Worm (Caenorhabditis elegans) whole organism, midembryonic: ENCODE data around the gene H32C10.1.

Experiments used
- T22C8.4 ChIP-seq: fragments of 200-800 bp; sonication (Bioruptor generic); IDR thresholded peaks from 2 replicates; pipeline ENCODE4 v1.3.6; 2022; ENCODE audit warnings: missing genetic modification characterization, missing compliant biosample characterization
- cog-1 ChIP-seq: sonication (generic microtip); optimal IDR thresholded peaks from 2 replicates; lab custom pipeline; 2016; ENCODE audit warnings: missing genetic modification characterization, missing compliant biosample characterization
- flt-1 ChIP-seq: fragments of 200-800 bp; sonication (Bioruptor generic); IDR thresholded peaks from 2 replicates; pipeline ENCODE4 v1.3.6; 2022; ENCODE audit warnings: missing genetic modification characterization, missing compliant biosample characterization
- klf-2 ChIP-seq: fragments of 200-800 bp; sonication (Bioruptor generic); conservative IDR thresholded peaks from 2 replicates; pipeline ENCODE4 v1.3.6; 2022; ENCODE audit warnings: missing genetic modification reagents, missing genetic modification characterization, missing compliant biosample characterization
- med-1 ChIP-seq: sonication (generic microtip); optimal IDR thresholded peaks from 2 replicates; lab custom pipeline; 2017; ENCODE audit warnings: missing genetic modification characterization, mild to moderate bottlenecking, missing compliant biosample characterization, antibody characterized with exemption, missing genetic modification reagents; ENCODE audit not compliant: insufficient read depth
- ref-1 ChIP-seq: fragments of 200-800 bp; sonication (Bioruptor generic); conservative IDR thresholded peaks from 2 replicates; pipeline ENCODE4 v1.3.6; 2022; ENCODE audit warnings: missing genetic modification reagents, missing genetic modification characterization, missing compliant biosample characterization
- tab-1 ChIP-seq: fragments of 200-800 bp; sonication (Bioruptor generic); IDR thresholded peaks from 2 replicates; pipeline ENCODE4 v1.3.6; 2022; ENCODE audit warnings: missing genetic modification characterization, missing compliant biosample characterization
- ztf-23 ChIP-seq: fragments of 200-800 bp; sonication (Bioruptor generic); IDR thresholded peaks from 2 replicates; pipeline ENCODE4 v1.3.6; 2022; ENCODE audit warnings: missing genetic modification reagents, missing genetic modification characterization, missing compliant biosample characterization
- ztf-29 ChIP-seq: fragments of 200-800 bp; sonication (Bioruptor generic); IDR thresholded peaks from 2 replicates; pipeline ENCODE4 v1.3.6; 2022; ENCODE audit warnings: missing genetic modification reagents, missing genetic modification characterization, missing compliant biosample characterization

Gene H32C10.1

DNA sequence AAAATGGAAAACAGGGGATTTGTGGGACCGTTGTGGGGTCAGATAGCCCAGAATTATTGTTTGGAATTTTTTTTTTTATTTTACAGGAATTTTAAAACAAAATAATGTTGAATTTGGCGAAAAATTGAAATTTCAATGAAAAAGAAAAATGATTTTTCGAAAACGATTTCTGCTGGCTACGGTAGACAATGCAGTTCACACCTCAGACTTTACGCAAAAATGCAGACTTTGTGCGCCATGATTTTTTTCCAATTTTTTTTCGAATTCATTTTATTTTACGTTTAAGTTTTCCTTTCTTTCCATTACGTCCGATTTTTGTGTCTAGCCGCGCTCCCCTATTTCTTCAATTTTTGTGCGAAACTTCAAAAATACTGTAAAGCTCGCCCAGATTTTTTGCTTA lies 5.8 kb downstream of the H32C10.1 start:
- no peak for TF ChIP-seq flt-1 (GFP tag; lab: Robert Waterston, UW)

DNA sequence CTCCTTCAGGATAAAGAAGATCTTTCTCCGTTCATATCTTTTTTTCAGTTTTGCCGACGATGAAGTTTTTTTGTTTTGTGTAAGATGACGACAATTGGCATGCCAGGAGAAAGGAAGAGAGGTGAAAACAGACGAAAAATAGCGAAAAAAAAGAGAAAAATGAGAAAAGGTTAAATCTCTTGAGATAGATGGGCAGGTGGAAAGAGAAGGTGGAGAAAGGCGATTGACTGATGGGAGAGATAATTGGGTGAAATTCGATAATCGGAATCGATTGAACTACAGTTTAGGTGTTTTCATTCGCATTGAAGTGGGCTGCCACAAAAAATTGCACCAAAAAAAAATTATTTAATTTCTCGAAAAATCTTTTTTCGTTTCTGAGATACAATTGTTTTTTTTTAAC lies 6.5 kb downstream of the H32C10.1 start:
- TF ChIP-seq flt-1 (GFP tag; lab: Robert Waterston, UW) (no peak), tab-1 (GFP tag; lab: Robert Waterston, UW) (no peak), T22C8.4 (no peak), ref-1 (no peak), ztf-29 (GFP tag; lab: Robert Waterston, UW) (no peak), cog-1 (tag; lab: Kevin White, UChicago) (no peak), med-1 (GFP tag; lab: Kevin White, UChicago) (no peak), klf-2 (GFP tag; lab: Robert Waterston, UW) (no peak), ztf-23 (GFP tag; lab: Robert Waterston, UW) (no peak)

DNA sequence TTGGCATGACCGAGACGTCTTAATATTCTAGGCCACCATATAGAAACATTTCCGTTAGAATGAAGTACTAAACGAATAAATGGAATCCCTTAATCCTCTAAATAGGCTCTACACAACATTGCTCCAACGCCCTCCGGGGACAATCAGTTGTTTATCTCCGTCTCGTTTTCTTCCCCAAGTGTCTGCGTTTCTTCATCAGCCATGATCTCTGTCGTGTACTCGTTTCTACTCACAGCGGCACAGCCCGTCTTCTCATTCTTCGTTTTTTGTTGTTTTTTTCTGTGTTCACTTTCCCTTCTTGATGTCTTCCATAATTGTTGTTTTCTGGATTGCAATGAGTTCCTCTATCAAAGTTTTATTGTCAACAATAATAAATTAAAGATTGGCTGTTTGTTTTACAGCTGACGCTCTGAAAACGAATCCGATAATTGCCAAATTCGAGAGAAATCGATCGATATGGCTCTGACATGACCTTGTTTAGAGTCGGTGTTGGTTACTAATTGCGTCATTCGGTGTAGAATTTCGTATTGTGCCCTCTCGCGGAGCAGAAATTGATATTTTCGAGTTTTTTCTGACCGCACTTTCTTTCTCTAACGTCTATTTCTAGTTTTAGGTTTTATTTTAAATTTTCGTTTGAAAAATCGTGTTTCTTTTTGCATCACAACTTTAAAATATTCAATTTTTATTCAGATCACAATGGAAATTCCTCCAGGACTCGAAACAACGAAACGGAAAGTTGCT lies 7.3 kb downstream of the H32C10.1 start, which contains the start of gene pfkb-1.2:
pfkb-1.2 (plus strand) TSS at position 691 of the 741 bp plus-strand sequence.
- no peak for TF ChIP-seq ztf-23 (GFP tag; lab: Robert Waterston, UW)
- TF ChIP-seq T22C8.4 = no peak
- no peak for TF ChIP-seq klf-2 (GFP tag; lab: Robert Waterston, UW)

DNA sequence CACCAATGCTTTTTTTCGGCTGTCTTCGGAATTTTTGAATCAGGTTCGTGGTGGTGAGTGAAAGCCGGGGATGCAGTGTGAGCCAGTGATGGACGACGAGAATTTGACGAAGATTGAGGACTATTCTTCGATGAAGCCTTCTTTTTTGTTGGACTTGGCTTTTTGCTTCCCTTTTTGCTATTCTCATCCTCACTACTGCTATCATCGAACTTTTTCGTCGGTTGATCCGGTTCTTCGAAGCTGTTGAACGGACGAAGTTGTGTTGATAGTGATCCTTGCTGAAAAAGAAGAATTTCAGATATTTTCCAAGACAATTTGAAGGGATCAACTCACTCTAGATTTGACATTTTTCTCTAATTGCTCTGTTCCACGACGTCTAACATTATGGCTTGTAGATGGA lies 10.0 kb downstream of the H32C10.1 start:
- no peak for TF ChIP-seq tab-1 (GFP tag; lab: Robert Waterston, UW)
- no peak for TF ChIP-seq klf-2 (GFP tag; lab: Robert Waterston, UW)
- TF ChIP-seq ztf-29 (GFP tag; lab: Robert Waterston, UW) = no peak
- no peak for TF ChIP-seq T22C8.4
- no peak for TF ChIP-seq med-1 (GFP tag; lab: Kevin White, UChicago)
- no peak for TF ChIP-seq ref-1
- no peak for TF ChIP-seq flt-1 (GFP tag; lab: Robert Waterston, UW)
- TF ChIP-seq ztf-23 (GFP tag; lab: Robert Waterston, UW) = no peak
- no peak for TF ChIP-seq cog-1 (tag; lab: Kevin White, UChicago)

DNA sequence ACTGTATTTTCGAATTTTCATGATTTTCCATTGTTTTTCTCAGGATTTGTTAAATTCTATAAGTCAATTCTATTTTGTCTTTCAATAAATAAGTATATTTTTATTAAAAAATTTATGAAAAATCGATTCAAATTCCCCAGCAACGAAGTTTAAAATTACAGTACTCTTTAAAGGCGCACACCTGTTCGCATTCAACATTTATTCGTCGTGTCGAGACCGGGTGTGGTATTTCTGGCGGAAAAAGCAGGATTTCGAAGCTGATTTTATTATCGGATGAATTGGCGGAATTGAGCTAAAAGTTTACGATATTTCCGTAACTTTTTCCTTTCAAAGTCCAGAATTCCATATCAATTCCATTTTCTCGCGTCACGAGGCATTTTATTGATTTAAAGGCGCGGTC lies 11.3 kb downstream of the H32C10.1 start:
- TF ChIP-seq med-1 (GFP tag; lab: Kevin White, UChicago) (no peak), ztf-23 (GFP tag; lab: Robert Waterston, UW) (no peak), T22C8.4 (no peak), cog-1 (tag; lab: Kevin White, UChicago) (no peak), flt-1 (GFP tag; lab: Robert Waterston, UW) (no peak), ref-1 (no peak), tab-1 (GFP tag; lab: Robert Waterston, UW) (no peak), ztf-29 (GFP tag; lab: Robert Waterston, UW) (no peak), klf-2 (GFP tag; lab: Robert Waterston, UW) (no peak)

DNA sequence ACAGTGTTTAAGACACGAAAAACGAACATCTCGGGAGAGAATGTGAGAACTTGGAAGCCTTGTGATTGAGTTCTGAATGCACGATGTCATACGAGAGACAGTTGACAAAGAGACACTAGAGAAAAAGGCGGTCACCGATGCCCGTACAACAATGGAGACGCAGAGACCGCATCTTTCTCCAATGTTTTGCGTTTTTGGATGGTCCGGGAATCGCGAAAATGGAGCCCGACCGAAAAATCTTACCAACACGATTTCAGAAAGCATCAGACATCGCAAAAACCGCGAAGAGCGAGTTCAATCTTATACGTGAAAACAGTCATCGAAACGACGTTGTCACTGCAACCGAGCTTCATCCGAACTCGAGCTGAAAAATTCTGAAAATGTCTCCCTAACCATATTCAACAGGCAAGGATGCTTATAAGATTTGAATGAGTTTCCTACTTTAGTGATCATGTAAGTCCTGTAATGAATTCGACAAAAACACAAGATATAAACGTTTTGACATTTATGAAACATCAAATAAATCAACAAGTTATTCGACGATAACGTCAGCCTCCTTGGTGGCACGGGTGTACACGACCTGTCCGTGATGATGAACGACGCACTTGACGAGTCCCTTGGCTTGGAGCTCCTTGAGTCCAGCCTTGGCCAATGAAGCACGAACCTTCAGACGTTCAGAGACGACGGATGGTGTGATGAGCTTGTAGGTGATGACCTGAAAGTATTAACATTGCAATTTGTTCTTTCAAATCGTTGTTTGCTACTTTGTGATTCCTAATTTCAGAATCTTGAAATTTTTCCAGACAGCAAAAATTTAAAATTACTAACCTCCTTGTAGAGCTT lies 12.7 kb downstream of the H32C10.1 start, which contains the start of gene inx-7:
inx-7 (minus strand) TSS at position 37 of the 843 bp plus-strand sequence.
- TF ChIP-seq ztf-23 (GFP tag; lab: Robert Waterston, UW) = no peak

DNA sequence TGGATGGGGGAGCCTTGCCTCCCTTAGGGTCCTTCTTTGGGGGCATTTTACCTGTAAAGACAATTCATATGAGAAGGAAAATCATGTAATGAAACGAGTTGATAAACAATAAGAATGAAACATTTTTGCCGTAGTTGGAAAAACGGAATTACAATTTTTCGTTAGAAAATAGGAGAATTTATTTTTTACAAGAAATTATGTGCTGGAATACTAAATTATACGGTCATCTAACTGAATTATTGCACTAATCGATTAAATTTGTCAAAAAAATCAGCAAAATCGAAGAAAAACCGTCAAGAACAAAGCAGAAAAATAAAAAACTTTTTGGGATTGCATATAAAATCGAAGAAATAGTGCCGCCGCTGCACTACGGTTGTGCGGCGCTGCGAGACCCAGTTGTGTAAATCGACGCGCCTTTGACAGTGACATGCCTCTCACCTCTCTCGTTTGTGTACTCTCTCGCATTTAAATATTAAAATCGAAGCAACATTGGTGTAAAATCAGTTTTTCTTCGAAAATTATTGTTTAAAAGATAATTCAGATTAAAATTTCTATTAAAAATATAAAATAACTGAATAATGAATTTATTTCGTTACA lies 13.5 kb downstream of the H32C10.1 start, which contains the start of gene rps-25:
rps-25 (minus strand) TSS at position 51 of the 597 bp plus-strand sequence.
- no peak for TF ChIP-seq ref-1
- TF ChIP-seq klf-2 (GFP tag; lab: Robert Waterston, UW) = no peak
- TF ChIP-seq ztf-23 (GFP tag; lab: Robert Waterston, UW) = no peak
- no peak for TF ChIP-seq ztf-29 (GFP tag; lab: Robert Waterston, UW)
- TF ChIP-seq flt-1 (GFP tag; lab: Robert Waterston, UW) = no peak
- no peak for TF ChIP-seq med-1 (GFP tag; lab: Kevin White, UChicago)
- peak; percentile 3 for TF ChIP-seq cog-1 (tag; lab: Kevin White, UChicago)

DNA sequence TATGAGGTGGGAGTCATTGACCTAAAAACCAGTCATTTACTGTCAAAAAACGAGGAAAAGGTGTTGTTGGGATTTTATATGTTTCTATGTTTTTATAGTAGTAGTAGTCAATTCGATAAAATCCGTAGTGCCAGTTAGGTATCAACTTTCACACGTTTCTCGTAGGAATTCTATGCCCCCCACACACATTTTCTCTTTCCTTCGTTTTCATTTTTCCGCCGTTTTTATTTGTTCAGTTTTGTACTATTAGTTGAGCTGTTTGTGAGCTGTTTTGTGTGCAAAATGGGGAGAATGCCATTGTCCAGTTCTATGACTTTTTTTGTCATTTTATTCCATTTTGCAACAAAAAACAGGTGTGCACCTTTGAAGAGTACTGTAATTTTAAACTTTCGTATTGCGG lies 14.6 kb downstream of the H32C10.1 start:
- TF ChIP-seq cog-1 (tag; lab: Kevin White, UChicago) (no peak), ref-1 (no peak), klf-2 (GFP tag; lab: Robert Waterston, UW) (no peak), ztf-23 (GFP tag; lab: Robert Waterston, UW) (no peak), T22C8.4 (no peak), flt-1 (GFP tag; lab: Robert Waterston, UW) (no peak), ztf-29 (GFP tag; lab: Robert Waterston, UW) (no peak), med-1 (GFP tag; lab: Kevin White, UChicago) (no peak), tab-1 (GFP tag; lab: Robert Waterston, UW) (no peak)

DNA sequence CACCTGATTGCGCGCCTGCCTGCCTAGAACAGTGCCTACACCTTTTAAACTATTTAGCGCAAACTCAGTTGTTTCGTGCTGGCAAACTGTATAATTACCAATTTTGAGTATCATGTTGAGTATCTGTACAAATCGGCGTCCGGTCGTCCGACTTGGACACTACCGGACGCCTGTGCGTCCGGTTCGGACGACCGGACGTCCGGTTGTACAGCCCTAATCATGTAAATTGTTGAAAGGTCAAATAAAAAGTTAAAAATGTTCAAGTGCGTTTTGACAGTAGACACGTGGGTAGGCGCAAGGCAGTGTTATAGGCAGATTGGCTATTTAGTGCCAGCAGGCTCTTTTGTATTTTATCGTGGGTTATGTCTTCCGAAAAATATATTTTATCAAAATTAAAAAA lies 15.8 kb downstream of the H32C10.1 start:
- TF ChIP-seq med-1 (GFP tag; lab: Kevin White, UChicago) (no peak), flt-1 (GFP tag; lab: Robert Waterston, UW) (no peak), ref-1 (no peak), ztf-29 (GFP tag; lab: Robert Waterston, UW) (no peak)
